Fruit fly (Drosophila melanogaster): ENCODE measurements around the gene CG15386.

Gene CG15386

DNA sequence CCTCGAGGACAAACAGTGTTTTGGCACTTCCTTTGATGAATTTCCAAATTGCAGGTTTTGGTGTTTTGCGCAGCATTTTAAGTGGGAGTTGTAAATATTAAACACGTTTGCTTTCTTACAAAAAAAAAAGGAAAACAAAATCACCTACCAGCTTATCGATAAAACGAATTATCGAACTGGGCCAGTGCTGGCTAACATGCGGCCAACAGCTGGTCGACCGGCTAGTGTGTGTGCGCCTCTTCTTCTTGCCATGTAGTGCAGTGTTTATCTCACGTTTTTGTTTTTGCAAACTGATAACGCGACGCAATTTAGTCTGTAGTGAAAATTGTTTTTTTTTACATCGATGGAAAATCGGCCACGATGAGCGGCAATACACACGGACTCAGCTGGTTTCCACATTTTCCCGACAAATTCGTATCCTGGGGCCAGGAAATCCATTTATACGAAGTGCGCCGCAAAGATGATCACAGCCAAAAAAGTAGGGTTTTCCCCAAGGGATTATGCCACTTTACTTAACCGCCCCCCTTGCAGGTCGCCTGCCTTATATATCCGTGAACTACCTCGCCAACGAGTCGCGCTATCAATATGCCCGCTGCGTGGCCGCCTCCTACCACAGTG lies at the start of gene CG15386, which contains the start of the genes CG42371 and mio (continued):
- TF ChIP-seq bbx (GFP tag; IDR thresholded peaks at IDR 0.05; ENCODE audit: partially characterized antibody) (peak; percentile 53; the same call in 1 of the 2 replicates), tll (GFP tag; optimal IDR thresholded peaks at IDR 0.05) (no peak), MTF-1 (GFP tag; optimal IDR thresholded peaks at IDR 0.05; ENCODE audit: borderline replicate concordance) (peak; percentile 14), Rx (GFP tag; IDR thresholded peaks at IDR 0.05) (no peak), Neu2 (GFP tag; optimal IDR thresholded peaks at IDR 0.05; ENCODE audit: borderline replicate concordance) (no peak), CG9817 (tag; optimal IDR thresholded peaks at IDR 0.05) (no peak), Mes4 (GFP tag; optimal IDR thresholded peaks at IDR 0.05) (no peak), hth (optimal IDR thresholded peaks at IDR 0.05) (no peak), CG34422 (GFP tag; IDR thresholded peaks at IDR 0.05) (peak; percentile 88), pfk (GFP tag; optimal IDR thresholded peaks at IDR 0.05) (no peak), Blimp-1 (GFP tag; optimal IDR thresholded peaks at IDR 0.05) (no peak), seq (GFP tag; IDR thresholded peaks at IDR 0.05) (no peak), exex (tag; optimal IDR thresholded peaks at IDR 0.05) (peak; percentile 28), CG8281 (tag; optimal IDR thresholded peaks at IDR 0.05) (no peak), NFAT (GFP tag; IDR thresholded peaks at IDR 0.05) (no peak; the same call in 1 of the 2 replicates), jing (GFP tag; optimal IDR thresholded peaks at IDR 0.05) (no peak), gsb-n (tag; optimal IDR thresholded peaks at IDR 0.05) (no peak), rib (GFP tag; IDR thresholded peaks at IDR 0.05) (0 out of 2 replicates have a peak, but pooled peaks have one; percentile 19)

DNA sequence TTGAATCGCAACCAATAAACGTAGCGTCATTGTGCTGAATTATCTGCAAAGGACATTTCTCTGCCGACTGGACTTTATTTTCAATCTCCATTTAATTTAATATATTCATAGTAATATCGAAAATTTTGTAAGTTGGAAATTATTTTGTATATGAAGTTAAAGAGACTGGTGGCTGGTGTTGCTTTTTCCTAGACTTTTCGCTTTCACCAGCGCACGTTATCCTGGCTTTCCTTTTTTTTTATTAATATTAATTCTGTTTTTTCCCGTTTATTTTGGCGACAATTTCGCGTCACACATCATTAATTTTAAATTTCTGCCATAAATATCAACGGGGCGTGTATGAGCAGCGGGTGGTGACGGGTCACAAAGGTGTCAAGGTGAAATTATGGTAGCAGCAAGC lies 48.2 kb upstream of the CG15386 start, which contains the start of gene CG34049:
TSS of gene CG34049 (minus strand) at position 101 of the 400 bp plus-strand sequence.
- no peak for TF ChIP-seq ind (GFP tag; optimal IDR thresholded peaks at IDR 0.05)
- TF ChIP-seq Aef1 (GFP tag; IDR thresholded peaks at IDR 0.05), result no peak
- no peak for TF ChIP-seq gsb (GFP tag; IDR thresholded peaks at IDR 0.05)
- TF ChIP-seq fd96Cb (tag; optimal IDR thresholded peaks at IDR 0.05), result no peak
- TF ChIP-seq CG15601 (tag; optimal IDR thresholded peaks at IDR 0.05), result no peak
- TF ChIP-seq Adf1 (GFP tag; IDR thresholded peaks at IDR 0.05), result no peak

DNA sequence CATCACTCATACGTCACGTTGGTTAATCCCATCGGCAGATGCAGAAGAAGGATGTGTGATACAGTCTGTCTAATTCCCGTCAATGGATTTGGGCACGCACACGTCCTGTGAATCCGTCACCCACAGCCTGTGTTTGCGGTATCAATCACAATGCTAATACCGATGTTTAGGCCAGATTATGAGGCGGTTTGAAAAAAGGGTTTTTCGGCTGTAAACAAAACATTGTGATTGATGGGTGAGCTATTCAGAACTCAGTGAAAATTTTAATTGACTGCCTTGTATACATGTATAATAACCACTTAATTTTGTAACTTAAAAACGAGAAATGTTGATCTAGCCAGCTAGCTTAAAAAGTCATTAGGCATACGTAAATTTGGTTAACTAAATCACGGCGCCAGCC lies 46.1 kb upstream of the CG15386 start, which contains the start of gene CG4270:
TSS of gene CG4270 (plus strand) at position 301 of the 400 bp plus-strand sequence.
- no peak for TF ChIP-seq mld (GFP tag; IDR thresholded peaks at IDR 0.05; ENCODE audit: partially characterized antibody)
- TF ChIP-seq stc (GFP tag; IDR thresholded peaks at IDR 0.05), result no peak
- TF ChIP-seq eyg (GFP tag; optimal IDR thresholded peaks at IDR 0.05), result no peak
- TF ChIP-seq tio (GFP tag; optimal IDR thresholded peaks at IDR 0.05), result no peak
- TF ChIP-seq CG17359 (tag; optimal IDR thresholded peaks at IDR 0.05), result no peak
- TF ChIP-seq pum (GFP tag; optimal IDR thresholded peaks at IDR 0.05), result no peak
- TF ChIP-seq Dip3 (GFP tag; optimal IDR thresholded peaks at IDR 0.05), result no peak
- no peak for TF ChIP-seq Camta (GFP tag; optimal IDR thresholded peaks at IDR 0.05)
- no peak for TF ChIP-seq lmd (GFP tag; IDR thresholded peaks at IDR 0.05)
- no peak for TF ChIP-seq jumu (GFP tag; optimal IDR thresholded peaks at IDR 0.05)
- TF ChIP-seq MTF-1 (GFP tag; optimal IDR thresholded peaks at IDR 0.05; ENCODE audit: borderline replicate concordance), result no peak
- no peak for TF ChIP-seq pros (GFP tag; optimal IDR thresholded peaks at IDR 0.05)
- TF ChIP-seq usp (GFP tag; optimal IDR thresholded peaks at IDR 0.05), result no peak
- no peak for TF ChIP-seq CG3847 (GFP tag; IDR thresholded peaks at IDR 0.05)
- no peak for TF ChIP-seq luna (GFP tag; optimal IDR thresholded peaks at IDR 0.05)

All from whole organism, embryonic.